Worm (Caenorhabditis elegans) whole organism, late embryonic: ENCODE results near the gene ZK154.6.

Source experiments
- Y22D7AL.16 ChIP-seq: sonication (generic microtip); optimal IDR thresholded peaks from 2 replicates; lab custom pipeline; 2016; ENCODE audit warnings: missing genetic modification characterization, missing compliant biosample characterization
- ceh-14 ChIP-seq: sonication (generic microtip); optimal IDR thresholded peaks from 2 replicates; lab custom pipeline; 2016; ENCODE audit warnings: missing genotype, missing genetic modification characterization, missing compliant biosample characterization
- ceh-22 ChIP-seq: sonication (generic microtip); optimal IDR thresholded peaks from 2 replicates; lab custom pipeline; 2017; ENCODE audit warnings: missing biosample characterization, missing genetic modification characterization
- ceh-30 ChIP-seq: fragments of 150-350 bp; optimal IDR thresholded peaks from 2 replicates; lab custom pipeline; 2014; ENCODE audit warnings: missing biosample characterization, missing genetic modification characterization
- ceh-31 ChIP-seq: sonication (generic microtip); optimal IDR thresholded peaks from 2 replicates; lab custom pipeline; 2016; ENCODE audit warnings: missing genetic modification characterization, missing compliant biosample characterization
- ceh-48 ChIP-seq: sonication (generic microtip); optimal IDR thresholded peaks from 2 replicates; lab custom pipeline; 2016; ENCODE audit warnings: missing genetic modification characterization, inconsistent platforms, missing compliant biosample characterization
- ceh-6 ChIP-seq: fragments of 200-800 bp; sonication (Bioruptor generic); optimal IDR thresholded peaks from 2 replicates; lab custom pipeline; 2018; ENCODE audit warnings: mild to moderate bottlenecking, missing genetic modification characterization, missing compliant biosample characterization
- ceh-9 ChIP-seq: sonication (generic microtip); optimal IDR thresholded peaks from 2 replicates; lab custom pipeline; 2016; ENCODE audit warnings: mild to moderate bottlenecking, missing genetic modification characterization, inconsistent platforms, missing compliant biosample characterization
- che-1 ChIP-seq: sonication (generic microtip); optimal IDR thresholded peaks from 2 replicates; lab custom pipeline; 2016; ENCODE audit warnings: mild to moderate bottlenecking, missing genetic modification characterization, missing compliant biosample characterization
- madf-2 ChIP-seq: sonication (generic microtip); optimal IDR thresholded peaks from 2 replicates; lab custom pipeline; 2017; ENCODE audit warnings: missing genetic modification characterization, missing compliant biosample characterization
- pag-3 ChIP-seq: sonication (generic microtip); optimal IDR thresholded peaks from 2 replicates; lab custom pipeline; 2016; ENCODE audit warnings: missing compliant biosample characterization, missing genetic modification characterization, borderline replicate concordance
- pat-9 ChIP-seq: fragments of 200-800 bp; sonication (Bioruptor generic); optimal IDR thresholded peaks from 2 replicates; lab custom pipeline; 2018; ENCODE audit warnings: mild to moderate bottlenecking, missing genetic modification characterization, moderate library complexity, missing compliant biosample characterization
- pha-2 ChIP-seq: sonication (generic microtip); optimal IDR thresholded peaks from 2 replicates; lab custom pipeline; 2017; ENCODE audit warnings: mild to moderate bottlenecking, missing genetic modification characterization, missing compliant biosample characterization
- pqm-1 ChIP-seq: sonication (generic microtip); optimal IDR thresholded peaks from 2 replicates; lab custom pipeline; 2016; ENCODE audit warnings: missing genetic modification characterization, missing compliant biosample characterization
- ref-2 ChIP-seq: sonication (generic microtip); optimal IDR thresholded peaks from 2 replicates; lab custom pipeline; 2016; ENCODE audit warnings: missing genetic modification characterization, missing compliant biosample characterization
- sox-2 ChIP-seq: fragments of 200-800 bp; sonication (Bioruptor generic); IDR thresholded peaks from 2 replicates; pipeline ENCODE4 v1.3.6; 2022; ENCODE audit warnings: missing genetic modification reagents, missing genetic modification characterization, missing compliant biosample characterization
- syd-9 ChIP-seq: sonication (generic microtip); optimal IDR thresholded peaks from 2 replicates; lab custom pipeline; 2016; ENCODE audit warnings: mild to moderate bottlenecking, missing genetic modification characterization, moderate library complexity, missing compliant biosample characterization
- tbx-7 ChIP-seq: sonication (generic microtip); optimal IDR thresholded peaks from 2 replicates; lab custom pipeline; 2016; ENCODE audit warnings: missing genotype, missing genetic modification characterization, missing compliant biosample characterization
- zip-5 ChIP-seq: sonication (generic microtip); optimal IDR thresholded peaks from 2 replicates; lab custom pipeline; 2016; ENCODE audit warnings: missing genetic modification characterization, missing compliant biosample characterization
- ztf-16 ChIP-seq: sonication (generic microtip); optimal IDR thresholded peaks from 2 replicates; lab custom pipeline; 2017; ENCODE audit warnings: missing genetic modification characterization, missing compliant biosample characterization

Gene ZK154.6

DNA sequence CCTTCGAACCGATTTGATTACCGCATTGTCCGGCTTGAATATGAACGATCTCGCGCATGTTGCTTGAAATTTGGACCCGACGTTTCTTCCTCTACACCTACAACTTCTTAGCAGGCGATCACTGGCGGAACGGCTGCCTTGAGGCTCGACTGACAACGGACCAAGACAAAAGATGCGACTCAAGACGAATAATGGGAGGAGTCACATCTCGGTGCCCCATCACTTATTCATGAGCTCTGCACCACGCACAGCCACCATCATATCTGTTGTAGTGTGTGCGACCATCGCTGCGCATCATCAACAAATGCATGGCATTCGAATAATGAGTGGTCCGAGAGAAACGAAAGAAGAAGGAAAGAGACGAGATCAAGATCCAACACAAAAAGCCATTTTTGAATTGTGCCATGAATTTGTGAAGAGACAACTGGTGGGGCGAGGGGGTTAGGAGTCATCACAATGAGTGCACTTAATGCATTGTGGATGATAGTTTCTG lies 16.8 kb downstream of the ZK154.6 start, which contains the start of gene mec-7:
Gene mec-7, minus strand, starts transcription at position 181 of the 493 bp plus-strand sequence.
- no peak for TF ChIP-seq sox-2 (GFP tag; lab: Robert Waterston, UW)
- TF ChIP-seq ceh-31 (tag; lab: Kevin White, UChicago): peak; percentile 28

DNA sequence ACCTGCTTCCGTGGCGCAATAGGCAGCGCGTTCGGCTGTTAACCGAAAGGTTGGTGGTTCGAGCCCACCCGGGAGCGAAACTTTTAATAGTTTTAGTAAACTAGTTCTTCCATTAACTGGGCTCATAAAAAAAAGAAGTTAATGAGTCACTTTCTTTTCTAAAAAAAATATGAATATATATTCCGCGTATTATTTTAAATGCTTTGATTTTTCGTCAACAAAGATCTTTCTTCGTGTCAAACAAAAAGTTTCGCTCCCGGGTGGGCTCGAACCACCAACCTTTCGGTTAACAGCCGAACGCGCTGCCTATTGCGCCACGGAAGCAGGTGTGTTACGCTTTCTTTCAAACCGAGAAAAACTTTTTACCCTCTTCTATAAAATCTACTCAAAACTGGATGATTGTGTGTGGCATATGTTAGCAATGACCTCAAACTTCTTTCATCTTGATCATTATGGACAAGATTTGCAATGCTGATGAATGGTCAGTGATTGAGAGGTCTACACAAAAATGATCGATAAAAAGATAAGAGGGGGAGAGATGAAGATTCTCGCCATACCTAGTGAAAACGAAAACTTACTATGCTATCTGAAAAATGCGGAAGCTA lies 19.5 kb downstream of the ZK154.6 start:
- no peak for TF ChIP-seq ceh-6 (GFP tag; lab: Kevin White, UChicago)
- no peak for TF ChIP-seq pqm-1 (tag; lab: Kevin White, UChicago)
- TF ChIP-seq madf-2 (tag; lab: Kevin White, UChicago): no peak
- TF ChIP-seq, all 69 proteins: peak for 0

DNA sequence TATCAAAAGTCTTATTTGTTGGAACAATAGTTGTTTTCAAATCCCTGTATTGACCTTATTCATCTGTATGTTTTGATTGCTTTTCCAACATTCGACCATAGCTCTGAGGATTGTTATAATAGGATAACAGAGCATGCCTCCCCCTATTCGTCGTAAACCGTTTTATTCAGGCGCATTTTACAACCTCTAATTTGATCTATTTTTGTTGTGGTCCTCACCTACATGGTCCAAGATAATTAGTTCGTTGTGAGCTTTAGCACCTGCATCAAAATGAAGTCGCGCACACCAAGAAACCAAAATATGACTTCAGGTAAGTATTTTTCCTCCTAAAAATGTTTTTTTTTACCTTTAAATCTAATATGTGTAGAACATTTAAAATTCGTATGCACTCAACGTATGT lies 40.6 kb downstream of the ZK154.6 start, which contains the start of gene deg-1:
Gene deg-1, plus strand, starts transcription at position 301 of the 400 bp plus-strand sequence.
- TF ChIP-seq ceh-22 (tag; lab: Kevin White, UChicago) (no peak), pha-2 (tag; lab: Kevin White, UChicago) (no peak), ceh-48 (tag; lab: Kevin White, UChicago) (no peak), ceh-30 (tag; lab: Kevin White, UChicago) (no peak), pat-9 (tag; lab: Kevin White, UChicago) (no peak)
- TF ChIP-seq, all 69 proteins: peak for 0

DNA sequence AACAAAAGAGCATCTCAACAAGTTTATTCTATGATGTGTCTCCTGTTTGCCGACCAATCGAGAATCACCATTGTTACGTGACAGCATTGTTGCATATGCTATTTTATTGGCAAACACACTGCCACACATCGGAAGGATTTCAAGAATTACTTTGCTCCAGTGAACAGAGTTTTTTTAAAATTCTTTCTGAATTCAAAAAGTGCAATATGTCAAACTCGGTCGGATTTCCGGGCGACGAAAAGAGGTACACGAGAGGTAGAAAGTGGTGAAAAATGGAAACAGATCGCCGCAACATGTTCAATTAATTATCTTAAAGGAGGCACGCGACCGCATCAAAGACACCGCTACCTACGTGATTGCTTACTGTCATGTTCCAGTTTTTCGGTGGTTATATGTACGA lies 43.3 kb downstream of the ZK154.6 start:
- TF ChIP-seq pag-3 (tag; lab: Kevin White, UChicago) (no peak), tbx-7 (tag; lab: Kevin White, UChicago) (no peak), ceh-9 (tag; lab: Kevin White, UChicago) (no peak), ref-2 (peak; percentile 96), zip-5 (tag; lab: Kevin White, UChicago) (no peak)

DNA sequence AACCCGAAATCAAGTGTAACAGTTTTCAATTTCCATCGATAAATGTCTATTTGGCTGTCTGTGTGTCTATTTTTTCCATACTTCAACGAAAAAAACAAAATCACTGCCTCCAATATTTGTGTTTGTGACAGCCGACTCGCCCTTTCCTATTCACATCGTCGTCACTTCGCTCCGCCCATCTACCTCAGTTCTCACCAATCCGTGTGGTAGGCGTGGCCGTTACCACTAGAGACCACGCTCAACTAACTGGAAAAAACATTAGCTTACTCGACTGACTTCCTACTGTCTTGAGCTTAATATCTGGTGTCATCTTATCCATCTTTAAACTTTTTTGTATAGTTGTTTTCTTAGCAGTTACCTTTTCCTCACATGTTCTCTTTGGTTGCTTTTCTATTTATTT lies 48.0 kb downstream of the ZK154.6 start:
- no peak for TF ChIP-seq che-1
- TF ChIP-seq ref-2: peak; percentile 79

DNA sequence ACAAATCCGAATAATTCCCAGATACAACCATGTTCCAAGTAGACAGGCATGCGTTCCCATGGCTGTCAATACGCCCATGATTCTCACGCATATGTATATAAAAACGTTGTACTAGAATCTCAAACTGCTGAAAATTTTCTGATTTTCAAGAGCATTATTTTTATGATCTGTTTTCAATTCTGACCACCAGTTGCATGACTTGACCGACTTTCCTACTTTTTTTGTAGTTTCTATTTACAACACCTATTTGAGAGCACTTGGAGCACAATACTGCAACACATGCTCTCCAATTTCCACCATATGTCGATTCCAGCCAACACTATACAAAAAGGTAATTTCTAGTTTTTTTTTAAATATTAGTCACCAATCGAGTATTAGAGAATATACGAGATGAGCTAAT lies 49.4 kb downstream of the ZK154.6 start, which contains the start of gene ref-2:
Gene ref-2, plus strand, starts transcription at position 301 of the 400 bp plus-strand sequence.
- TF ChIP-seq syd-9 (tag; lab: Kevin White, UChicago) (no peak), ceh-14 (no peak), Y22D7AL.16 (no peak), ztf-16 (tag; lab: Kevin White, UChicago) (no peak)
